Fruit fly (Drosophila melanogaster): ENCODE measurements around the gene CG11593.

The CG11593 gene

DNA sequence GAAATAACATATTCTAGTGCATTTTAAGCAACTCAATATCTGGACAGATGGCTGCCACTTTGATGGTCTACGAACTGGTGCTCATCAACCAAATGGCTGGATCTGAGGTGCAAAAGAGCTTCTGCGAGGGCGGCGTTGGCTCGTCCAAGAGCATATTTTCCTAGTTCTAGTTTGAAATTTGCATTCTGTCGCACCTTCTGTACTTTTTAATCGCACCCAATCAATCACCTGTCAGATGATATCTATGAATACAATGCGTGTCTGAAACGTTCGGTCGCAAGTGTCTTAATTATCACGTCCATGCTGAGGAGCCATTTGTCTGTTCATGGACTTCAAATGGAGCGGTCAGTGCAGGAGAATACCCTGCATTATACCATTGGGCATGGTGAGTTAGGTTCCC is 8.5 kb downstream of the CG11593 start, which contains the start of the genes Gr64d and Gr64e:
Gene Gr64d, plus strand, starts transcription at position 301 of the 400 bp plus-strand sequence.
Gene Gr64e, plus strand, starts transcription at position 380 of the 400 bp plus-strand sequence.
- TF ChIP-seq insv (optimal IDR thresholded peaks at IDR 0.05) = no peak
- no peak for TF ChIP-seq psq (optimal IDR thresholded peaks at IDR 0.05)
- no peak for TF ChIP-seq Myc (optimal IDR thresholded peaks at IDR 0.05)
- no peak for TF ChIP-seq Sin3A (optimal IDR thresholded peaks at IDR 0.05)
- no peak for TF ChIP-seq ttk (optimal IDR thresholded peaks at IDR 0.05)
- no peak for TF ChIP-seq h (optimal IDR thresholded peaks at IDR 0.05)

DNA sequence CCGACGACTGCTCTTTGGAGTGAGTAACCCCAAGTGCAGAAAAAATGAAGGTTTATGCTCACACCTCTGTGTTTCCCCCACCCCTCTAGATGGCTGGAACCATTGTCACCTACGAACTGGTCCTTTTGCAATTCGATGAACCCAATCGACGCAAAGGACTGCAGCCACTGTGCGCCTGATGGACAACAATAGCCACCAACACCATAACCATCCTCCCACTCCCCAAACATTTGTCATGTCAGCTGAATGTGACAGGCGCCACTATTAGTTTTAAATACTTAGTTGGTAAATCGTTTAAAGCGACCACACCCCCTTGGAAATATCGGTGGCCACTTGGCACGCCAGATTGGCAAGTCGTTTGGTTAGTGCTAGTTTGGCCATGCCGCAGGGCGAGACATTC is 12.0 kb downstream of the CG11593 start, which contains the start of the genes Gr64b and Gr64c:
Gene Gr64b, plus strand, starts transcription at position 301 of the 400 bp plus-strand sequence.
Gene Gr64c, plus strand, starts transcription at position 301 of the 400 bp plus-strand sequence.
- no peak for TF ChIP-seq Sin3A (optimal IDR thresholded peaks at IDR 0.05)
- TF ChIP-seq ttk (optimal IDR thresholded peaks at IDR 0.05) = no peak

DNA sequence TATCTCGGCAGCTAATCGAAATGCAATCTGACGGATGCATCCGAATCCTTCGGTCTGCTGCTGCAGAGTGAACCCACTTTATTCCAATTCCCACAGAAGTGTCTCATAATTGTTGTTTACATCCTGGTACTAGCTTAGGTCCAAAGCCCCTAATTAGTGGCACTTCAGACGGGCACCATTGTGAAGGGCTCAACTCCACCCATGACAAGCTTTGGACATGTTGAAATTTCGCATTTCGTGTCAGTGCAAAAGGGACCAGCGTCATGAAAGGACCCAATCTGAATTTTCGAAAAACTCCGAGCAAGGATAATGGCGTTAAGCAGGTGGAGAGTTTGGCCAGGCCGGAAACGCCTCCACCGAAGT is 13.8 kb downstream of the CG11593 start, which contains the start of gene Gr64a:
Gene Gr64a, plus strand, starts transcription at position 264 of the 363 bp plus-strand sequence.
- TF ChIP-seq Myc (optimal IDR thresholded peaks at IDR 0.05) = no peak

DNA sequence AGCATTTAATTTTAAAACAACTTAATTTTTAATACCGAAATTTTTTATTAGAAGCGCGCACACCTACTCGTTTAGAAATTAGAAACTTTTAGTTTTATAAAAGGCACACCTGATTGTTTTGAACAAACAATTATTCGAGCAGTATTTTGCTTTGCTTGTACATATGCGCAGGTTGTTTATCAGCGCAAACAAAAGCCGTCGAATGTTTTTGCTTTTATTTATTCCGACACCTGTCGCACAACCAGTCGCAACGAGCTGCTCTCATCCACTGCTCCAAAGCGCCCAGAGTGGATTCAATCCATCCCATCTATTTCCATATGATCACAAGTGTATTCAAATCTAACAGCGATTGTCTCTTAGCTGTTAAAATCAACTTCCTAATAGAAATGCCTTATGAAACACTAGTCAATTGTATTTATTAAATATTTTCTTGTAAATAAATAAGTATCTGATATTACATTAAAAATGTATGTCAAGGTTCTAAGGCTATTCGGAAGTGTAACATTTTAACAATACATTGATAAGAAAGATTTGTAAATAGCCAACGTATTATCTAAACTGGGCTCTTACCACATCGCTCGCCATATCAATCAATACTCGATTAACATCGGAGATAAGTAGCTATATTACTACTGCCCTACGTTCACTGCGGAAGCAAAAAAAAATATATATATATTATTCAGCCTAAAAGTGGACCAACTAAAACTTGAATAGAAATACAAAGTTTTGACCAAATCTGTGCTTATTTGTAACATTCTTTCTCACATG is 14.4 kb downstream of the CG11593 start, which contains the start of gene CG11594:
Gene CG11594, minus strand, starts transcription at position 274 of the 768 bp plus-strand sequence.
- no peak for TF ChIP-seq h (optimal IDR thresholded peaks at IDR 0.05)
- no peak for TF ChIP-seq ttk (optimal IDR thresholded peaks at IDR 0.05)

DNA sequence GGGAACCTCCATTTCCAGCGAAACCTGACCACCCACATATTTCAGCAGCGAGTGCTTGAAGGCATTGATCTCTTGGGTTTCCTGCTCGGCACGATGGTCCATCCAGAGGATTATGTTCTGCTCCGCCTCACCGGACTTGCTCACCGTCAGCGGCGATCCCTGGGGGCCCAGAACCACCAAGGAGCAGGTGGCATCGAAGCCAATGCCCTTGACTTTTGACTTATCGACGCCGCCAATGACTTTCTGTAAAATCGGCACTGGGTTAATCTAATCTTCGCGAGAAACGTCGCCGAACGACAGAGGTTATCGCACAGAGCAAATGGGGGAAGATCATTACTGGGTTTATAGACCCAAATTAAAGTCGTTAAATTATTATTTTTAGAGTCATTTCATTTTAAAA is 15.8 kb downstream of the CG11593 start:
- TF ChIP-seq ttk (optimal IDR thresholded peaks at IDR 0.05) = no peak
- TF ChIP-seq Myc (optimal IDR thresholded peaks at IDR 0.05) = no peak
- no peak for TF ChIP-seq h (optimal IDR thresholded peaks at IDR 0.05)

DNA sequence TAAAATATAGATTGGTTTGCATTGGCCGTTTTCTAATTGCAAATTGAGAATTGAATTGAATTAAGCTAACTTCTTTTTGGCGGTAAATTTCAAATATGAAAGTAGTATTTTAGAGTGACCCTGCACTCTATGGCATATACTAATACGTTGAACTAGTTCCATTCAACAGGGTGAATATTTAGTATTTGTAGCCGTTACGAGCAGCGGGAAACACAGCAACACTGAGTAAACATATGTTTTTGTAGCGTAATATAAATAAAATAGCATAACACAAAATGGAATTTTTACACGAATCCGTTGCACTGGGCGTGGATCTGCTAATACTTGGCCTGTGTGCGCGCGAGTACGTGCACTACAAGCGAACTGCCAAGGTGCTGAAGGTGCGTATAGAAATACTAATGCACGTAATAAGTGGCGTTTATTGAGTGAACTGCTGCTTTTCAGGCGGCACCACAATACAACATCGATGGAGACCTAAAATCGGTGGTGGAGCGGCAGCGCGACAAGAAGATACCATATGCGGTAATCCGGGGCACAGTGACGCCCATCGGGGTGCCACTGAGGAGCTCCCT is 18.9 kb downstream of the CG11593 start, which contains the start of gene Mul1:
Gene Mul1, plus strand, starts transcription at position 198 of the 572 bp plus-strand sequence.
- TF ChIP-seq psq (optimal IDR thresholded peaks at IDR 0.05) = no peak
- no peak for TF ChIP-seq insv (optimal IDR thresholded peaks at IDR 0.05)
- TF ChIP-seq Sin3A (optimal IDR thresholded peaks at IDR 0.05) = no peak
- no peak for TF ChIP-seq h (optimal IDR thresholded peaks at IDR 0.05)
- no peak for TF ChIP-seq Myc (optimal IDR thresholded peaks at IDR 0.05)
- TF ChIP-seq ttk (optimal IDR thresholded peaks at IDR 0.05) = no peak

DNA sequence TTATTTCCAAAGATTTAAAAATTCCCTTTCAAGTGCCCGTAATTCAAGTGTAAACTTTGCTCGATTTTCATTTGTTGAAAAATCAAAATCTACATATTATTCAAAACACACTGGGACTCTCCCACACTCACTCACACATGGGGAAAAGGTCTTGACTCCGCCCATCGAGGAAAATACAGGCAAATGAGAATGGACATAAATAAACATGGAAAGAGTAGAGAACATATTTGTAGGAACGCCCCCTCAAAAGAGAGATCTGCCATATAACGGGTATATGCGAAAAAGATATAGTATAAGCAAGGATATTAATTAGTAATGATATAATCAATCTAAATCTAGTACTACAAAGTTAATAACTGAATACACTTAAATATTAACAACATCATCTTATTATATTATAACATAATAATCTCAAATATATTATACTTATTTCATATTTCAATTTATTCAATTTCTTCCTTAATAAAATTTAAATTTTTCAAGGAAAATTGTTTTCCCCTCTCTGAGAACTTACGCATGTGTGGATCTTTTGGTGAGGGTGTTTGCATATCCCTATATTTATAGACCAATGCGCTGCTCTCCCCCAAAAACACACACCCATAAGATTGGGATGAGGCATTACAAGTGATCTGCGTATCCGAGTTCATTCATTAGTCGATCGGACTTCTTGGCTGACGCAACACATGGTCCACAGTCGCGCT is 21.9 kb downstream of the CG11593 start, which contains the start of gene FoxL1:
Gene FoxL1, plus strand, starts transcription at position 651 of the 701 bp plus-strand sequence.
- no peak for TF ChIP-seq psq (optimal IDR thresholded peaks at IDR 0.05)
- no peak for TF ChIP-seq Myc (optimal IDR thresholded peaks at IDR 0.05)
- no peak for TF ChIP-seq ttk (optimal IDR thresholded peaks at IDR 0.05)
- TF ChIP-seq Sin3A (optimal IDR thresholded peaks at IDR 0.05) = no peak
- no peak for TF ChIP-seq insv (optimal IDR thresholded peaks at IDR 0.05)
- TF ChIP-seq h (optimal IDR thresholded peaks at IDR 0.05) = no peak

DNA sequence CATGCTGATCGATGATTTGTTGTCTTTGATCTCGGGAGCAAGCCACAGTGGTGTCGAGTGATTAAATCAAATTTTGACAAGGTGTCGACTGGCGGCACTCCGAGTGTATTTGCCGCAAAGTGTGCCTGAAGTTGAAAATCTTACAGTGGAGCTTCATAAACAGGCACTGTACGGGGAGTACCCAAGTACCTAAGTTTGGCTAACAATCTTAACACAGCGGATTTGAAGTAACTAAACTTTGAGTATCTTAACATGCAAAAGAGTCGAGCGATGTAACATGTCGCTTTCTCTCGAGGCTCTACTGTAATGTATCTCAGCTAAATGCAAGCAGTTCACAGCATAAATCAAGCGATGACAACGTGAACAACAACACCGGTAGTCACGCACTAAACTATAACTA is 23.5 kb downstream of the CG11593 start:
- TF ChIP-seq psq (optimal IDR thresholded peaks at IDR 0.05) = no peak
- TF ChIP-seq ttk (optimal IDR thresholded peaks at IDR 0.05) = no peak
- no peak for TF ChIP-seq h (optimal IDR thresholded peaks at IDR 0.05)
- TF ChIP-seq insv (optimal IDR thresholded peaks at IDR 0.05) = no peak
- TF ChIP-seq Myc (optimal IDR thresholded peaks at IDR 0.05) = no peak
- no peak for TF ChIP-seq Sin3A (optimal IDR thresholded peaks at IDR 0.05)

DNA sequence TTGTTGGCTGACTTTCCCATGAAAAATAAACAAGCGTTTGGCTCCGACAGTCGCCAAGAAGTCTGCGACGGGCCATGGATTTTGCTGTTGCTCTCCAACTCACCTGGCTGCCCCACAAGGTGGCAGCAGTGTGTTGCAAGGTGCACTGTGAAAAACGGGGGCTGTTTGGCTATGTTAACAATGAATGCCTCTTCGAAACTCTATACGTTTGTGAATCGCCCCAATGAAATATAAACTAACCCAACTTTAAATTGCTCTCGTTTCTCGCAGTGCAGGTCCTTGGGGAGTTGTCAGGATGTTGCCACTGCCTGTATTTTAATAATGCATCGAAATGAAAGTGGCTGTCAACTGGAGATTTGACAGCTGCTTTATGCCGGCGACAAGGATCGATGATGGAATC is 25.9 kb downstream of the CG11593 start:
- TF ChIP-seq h (optimal IDR thresholded peaks at IDR 0.05) = no peak

DNA sequence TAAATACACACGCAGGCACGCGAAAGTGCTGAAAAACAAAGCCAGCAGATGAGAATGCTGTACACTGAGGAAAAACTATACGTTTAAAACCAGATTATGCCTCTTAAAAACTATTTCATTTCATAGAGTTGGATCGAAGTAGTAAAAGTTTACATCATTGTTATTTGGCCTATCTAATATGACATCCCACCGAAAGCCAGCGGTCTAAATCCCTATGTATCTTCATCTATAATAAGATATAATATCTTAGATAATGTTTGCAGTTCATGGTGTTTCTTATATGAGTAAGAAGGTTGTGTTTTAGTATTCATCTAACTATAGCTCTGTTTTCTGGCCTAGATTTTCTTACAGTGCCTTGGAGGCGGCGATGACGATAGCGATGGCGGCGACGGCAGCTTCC is 30.2 kb downstream of the CG11593 start:
- TF ChIP-seq ttk (optimal IDR thresholded peaks at IDR 0.05) (no peak), h (optimal IDR thresholded peaks at IDR 0.05) (no peak), psq (optimal IDR thresholded peaks at IDR 0.05) (no peak), Sin3A (optimal IDR thresholded peaks at IDR 0.05) (no peak), insv (optimal IDR thresholded peaks at IDR 0.05) (no peak), Myc (optimal IDR thresholded peaks at IDR 0.05) (no peak)

DNA sequence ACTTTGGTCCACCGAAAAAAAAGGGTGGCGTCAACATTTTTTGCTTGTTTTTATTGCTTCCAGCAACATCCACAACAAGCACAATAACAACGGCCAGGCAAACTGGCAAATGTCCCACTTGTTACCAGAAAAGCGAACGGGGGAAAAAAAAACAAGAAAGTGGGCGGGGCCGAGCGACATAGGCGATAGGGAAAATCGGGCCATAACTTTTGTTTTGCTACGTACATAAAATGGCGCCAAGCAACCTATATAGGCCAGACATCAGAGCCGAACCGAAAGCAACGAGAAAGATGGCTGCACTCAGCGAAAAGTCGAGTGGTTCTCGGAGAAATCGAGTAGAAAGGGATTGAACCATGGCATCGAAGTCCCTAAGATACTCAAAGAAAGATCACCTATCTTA is 33.0 kb downstream of the CG11593 start:
- TF ChIP-seq insv (optimal IDR thresholded peaks at IDR 0.05) = no peak
- TF ChIP-seq Sin3A (optimal IDR thresholded peaks at IDR 0.05) = no peak
- no peak for TF ChIP-seq h (optimal IDR thresholded peaks at IDR 0.05)
- no peak for TF ChIP-seq psq (optimal IDR thresholded peaks at IDR 0.05)
- no peak for TF ChIP-seq ttk (optimal IDR thresholded peaks at IDR 0.05)
- TF ChIP-seq Myc (optimal IDR thresholded peaks at IDR 0.05) = no peak

DNA sequence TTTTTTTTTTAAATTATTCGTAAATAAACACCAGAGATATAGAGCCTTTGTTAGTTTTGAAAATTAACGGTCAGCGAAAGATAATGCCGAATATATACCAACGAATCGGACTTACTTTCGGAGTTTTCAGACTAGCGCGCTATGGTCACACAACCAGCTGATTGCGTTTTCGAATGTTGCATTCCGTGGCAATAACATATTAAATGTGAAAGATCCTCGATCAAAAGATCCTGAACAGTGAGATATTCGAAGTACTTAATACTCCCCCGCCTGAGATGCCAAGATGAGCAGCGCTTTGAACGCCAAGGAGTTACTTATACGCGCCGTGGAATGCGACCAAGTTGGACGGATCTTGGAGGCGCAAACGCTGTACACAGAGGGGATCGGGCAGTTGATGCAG is 37.0 kb downstream of the CG11593 start, which contains the start of gene CG14985:
Gene CG14985, plus strand, starts transcription at position 159 of the 400 bp plus-strand sequence.
- TF ChIP-seq Sin3A (optimal IDR thresholded peaks at IDR 0.05) = no peak
- TF ChIP-seq psq (optimal IDR thresholded peaks at IDR 0.05) = no peak
- no peak for TF ChIP-seq Myc (optimal IDR thresholded peaks at IDR 0.05)
- no peak for TF ChIP-seq insv (optimal IDR thresholded peaks at IDR 0.05)
- no peak for TF ChIP-seq h (optimal IDR thresholded peaks at IDR 0.05)
- TF ChIP-seq ttk (optimal IDR thresholded peaks at IDR 0.05) = no peak
